Worm (Caenorhabditis elegans) whole organism, young adult: ENCODE data around the gene F11A10.5.

Source experiments
- ama-1 ChIP-seq, 3 experiments: fragments of 150-350 bp in 1 of 3; sonication (generic microtip) in 2 of 3; optimal IDR thresholded peaks; 2 replicates each; lab custom pipeline; 2014 to 2018; ENCODE audit warnings: missing biosample characterization in 2 of 3, missing genetic modification characterization in 2 of 3, missing genetic modification reagents in 2 of 3
- dox-1 ChIP-seq: fragments of 200-800 bp; sonication (Bioruptor generic); IDR thresholded peaks from 2 replicates; pipeline ENCODE4 v1.3.6; 2022; ENCODE audit warnings: missing genetic modification reagents, missing genetic modification characterization, missing compliant biosample characterization
- ekl-4 ChIP-seq: fragments of 200-800 bp; sonication (Bioruptor generic); IDR thresholded peaks from 2 replicates; pipeline ENCODE4 v1.3.6; 2022; ENCODE audit warnings: missing genetic modification reagents, missing genetic modification characterization, missing compliant biosample characterization
- lir-1 ChIP-seq: fragments of 200-800 bp; sonication (Bioruptor generic); conservative IDR thresholded peaks from 2 replicates; pipeline ENCODE4 v1.3.6; 2022; ENCODE audit warnings: missing genetic modification reagents, missing genetic modification characterization, missing compliant biosample characterization
- unc-130 ChIP-seq: sonication (generic microtip); optimal IDR thresholded peaks from 2 replicates; lab custom pipeline; 2016; ENCODE audit warnings: missing genetic modification reagents, missing genetic modification characterization, missing compliant biosample characterization

ce11 chrIV:12128708-12129107 is 34.8 kb downstream of the F11A10.5 start:
- TF ChIP-seq dox-1, result no peak
- TF ChIP-seq ama-1 (optimal IDR thresholded peaks at IDR 0.05; lab: Kevin White, UChicago), result no peak
- TF ChIP-seq ama-1 (GFP tag; optimal IDR thresholded peaks at IDR 0.05; lab: Kevin White, UChicago), result no peak
- TF ChIP-seq unc-130 (GFP tag; lab: Kevin White, UChicago), result no peak
- TF ChIP-seq ekl-4, result no peak
- no peak for TF ChIP-seq lir-1 (GFP tag; lab: Robert Waterston, UW)
